Fruit fly (Drosophila melanogaster): ENCODE data around the gene CG33645.
A peak's percentile ranks its signal among the peaks of the same experiment; 100 is the strongest.

The CG33645 gene

DNA sequence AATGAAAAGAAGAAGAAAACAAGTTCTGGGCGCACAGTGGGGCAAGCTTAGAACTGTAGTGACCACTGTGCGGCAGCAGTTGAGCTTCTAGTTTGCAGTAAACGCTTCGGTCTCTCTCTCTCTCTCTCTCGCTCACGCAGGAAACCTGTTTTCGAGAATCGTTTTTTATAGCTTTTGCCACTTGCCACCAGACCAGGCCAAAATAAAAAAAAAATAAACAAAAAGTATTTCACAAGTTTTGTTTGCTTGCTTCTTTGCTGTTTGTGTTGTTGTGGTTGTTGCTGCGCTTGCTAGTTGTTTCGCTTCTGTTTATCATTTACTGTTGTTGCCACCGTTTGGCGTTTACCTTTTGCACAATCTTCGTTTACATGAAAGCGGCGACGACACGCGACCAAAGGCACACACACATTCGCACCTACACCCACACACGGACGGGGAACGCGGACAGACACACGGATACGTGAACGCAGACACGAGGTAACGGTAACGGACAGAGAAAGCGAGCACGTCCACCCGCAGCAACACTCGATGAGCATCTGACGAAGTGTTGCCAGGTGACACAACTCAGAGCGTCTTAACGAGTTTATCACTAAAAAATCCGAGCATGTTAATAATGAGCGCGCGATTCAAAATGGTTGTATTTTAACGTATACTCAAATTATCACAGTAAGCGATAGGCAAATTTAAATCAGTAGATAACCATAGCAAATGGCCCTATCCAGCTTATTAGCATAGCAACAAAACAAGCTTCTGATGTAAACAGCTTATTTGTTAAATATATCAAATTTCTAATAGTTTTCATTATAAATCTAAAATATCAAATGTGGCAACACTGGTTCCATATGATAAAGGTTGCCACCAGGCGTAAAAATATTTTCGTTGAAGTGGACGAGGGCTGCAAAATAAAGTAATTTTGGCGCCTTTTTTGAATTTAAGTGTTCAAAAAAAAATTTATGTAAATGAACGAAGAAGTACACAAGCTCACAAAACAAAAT, 16.5 kb downstream of the CG33645 start, which contains the start of gene B4 (continued):
- TF ChIP-seq CG5953 (GFP tag; IDR thresholded peaks at IDR 0.05): peak; percentile 65; the same call in 1 of the 2 replicates
- TF ChIP-seq sob (GFP tag; IDR thresholded peaks at IDR 0.05): peak; percentile 49; the same call in 1 of the 2 replicates
- TF ChIP-seq Sox102F (GFP tag; optimal IDR thresholded peaks at IDR 0.05): no peak
- no peak for TF ChIP-seq Atf-2 (GFP tag; optimal IDR thresholded peaks at IDR 0.05)
- no peak for TF ChIP-seq Chrac-16 (GFP tag; optimal IDR thresholded peaks at IDR 0.05)
- TF ChIP-seq CG4820 (GFP tag; optimal IDR thresholded peaks at IDR 0.05): no peak
- TF ChIP-seq bcd (GFP tag; optimal IDR thresholded peaks at IDR 0.05): no peak
- TF ChIP-seq CG12744 (GFP tag; optimal IDR thresholded peaks at IDR 0.05): no peak
- TF ChIP-seq CG4404 (GFP tag; IDR thresholded peaks at IDR 0.05): no peak
- no peak for TF ChIP-seq CG30020 (tag; optimal IDR thresholded peaks at IDR 0.05)
- TF ChIP-seq Poxn (GFP tag; IDR thresholded peaks at IDR 0.05): no peak
- no peak for TF ChIP-seq trem (tag; optimal IDR thresholded peaks at IDR 0.05)
- TF ChIP-seq Deaf1 (tag; optimal IDR thresholded peaks at IDR 0.05): peak; percentile 33
- no peak for TF ChIP-seq CG17186 (GFP tag; optimal IDR thresholded peaks at IDR 0.05)
- peak; percentile 34 for TF ChIP-seq hkb (optimal IDR thresholded peaks at IDR 0.05)
- peak; percentile 51 for TF ChIP-seq hkb (GFP tag; IDR thresholded peaks at IDR 0.05)
- TF ChIP-seq CG17359 (tag; optimal IDR thresholded peaks at IDR 0.05): peak; percentile 40
- TF ChIP-seq CG2116 (GFP tag; optimal IDR thresholded peaks at IDR 0.05): peak; percentile 55
- TF ChIP-seq dpn (GFP tag; optimal IDR thresholded peaks at IDR 0.05): peak; percentile 12 to 13
- TF ChIP-seq CG6175 (GFP tag; IDR thresholded peaks at IDR 0.05): peak; percentile 90; the same call in 2 of the 3 replicates
- no peak for TF ChIP-seq tin (GFP tag; optimal IDR thresholded peaks at IDR 0.05)
- TF ChIP-seq CG1647 (GFP tag; optimal IDR thresholded peaks at IDR 0.05): no peak
- no peak for TF ChIP-seq CG9215 (GFP tag; IDR thresholded peaks at IDR 0.05)
- peak; percentile 41; the same call in 1 of the 2 replicates for TF ChIP-seq HLH3B (GFP tag; IDR thresholded peaks at IDR 0.05)
- TF ChIP-seq gsb (GFP tag; IDR thresholded peaks at IDR 0.05): no peak
- TF ChIP-seq CG11695 (GFP tag; IDR thresholded peaks at IDR 0.05): 0 out of 3 replicates have a peak, but pooled peaks have one; percentile 17
- TF ChIP-seq sisA (GFP tag; IDR thresholded peaks at IDR 0.05): no peak
- TF ChIP-seq org-1 (GFP tag; optimal IDR thresholded peaks at IDR 0.05): peak; percentile 23
- TF ChIP-seq NfI (GFP tag; optimal IDR thresholded peaks at IDR 0.05): no peak
- peak; percentile 11 for TF ChIP-seq YL-1 (GFP tag; optimal IDR thresholded peaks at IDR 0.05)
- no peak for TF ChIP-seq Rx (GFP tag; IDR thresholded peaks at IDR 0.05)
- no peak for TF ChIP-seq CG12299 (tag; optimal IDR thresholded peaks at IDR 0.05)
- no peak for TF ChIP-seq cato (GFP tag; optimal IDR thresholded peaks at IDR 0.05; ENCODE audit: borderline replicate concordance)
- no peak for TF ChIP-seq MBD-R2 (GFP tag; IDR thresholded peaks at IDR 0.05)
- peak; percentile 70 for TF ChIP-seq caup (GFP tag; optimal IDR thresholded peaks at IDR 0.05; ENCODE audit: severe bottlenecking)
- no peak for TF ChIP-seq Bteb2 (GFP tag; optimal IDR thresholded peaks at IDR 0.05)
- TF ChIP-seq CG6813 (GFP tag; optimal IDR thresholded peaks at IDR 0.05): peak; percentile 69
- TF ChIP-seq CG33557 (GFP tag; optimal IDR thresholded peaks at IDR 0.05): no peak
- peak; percentile 88 for TF ChIP-seq CG7928 (GFP tag; optimal IDR thresholded peaks at IDR 0.05)
- TF ChIP-seq nerfin-1 (tag; optimal IDR thresholded peaks at IDR 0.05): peak; percentile 48
- TF ChIP-seq CG11723 (GFP tag; optimal IDR thresholded peaks at IDR 0.05): peak; percentile 3
- TF ChIP-seq CG3407 (GFP tag; optimal IDR thresholded peaks at IDR 0.05): peak; percentile 38
- peak; percentile 52 for TF ChIP-seq kah (GFP tag; optimal IDR thresholded peaks at IDR 0.05)
- peak; percentile 35 for TF ChIP-seq CG8359 (GFP tag; optimal IDR thresholded peaks at IDR 0.05; ENCODE audit: borderline replicate concordance)
- TF ChIP-seq CG8478 (optimal IDR thresholded peaks at IDR 0.05): no peak
- TF ChIP-seq HLH4C (GFP tag; IDR thresholded peaks at IDR 0.05; ENCODE audit: partially characterized antibody): no peak
- peak; percentile 55; the same call in 1 of the 2 replicates for TF ChIP-seq CG1024 (GFP tag; IDR thresholded peaks at IDR 0.05)
- TF ChIP-seq CG3163 (GFP tag; optimal IDR thresholded peaks at IDR 0.05): no peak
- peak; percentile 13 for TF ChIP-seq HLH54F (GFP tag; optimal IDR thresholded peaks at IDR 0.05)
